Worm (Caenorhabditis elegans): ENCODE results near the gene rps-3.

The rps-3 gene

ce11 chrIII:6202440-6202839 lies 4.2 kb upstream of the rps-3 start:
- TF ChIP-seq unc-62 (GFP tag; optimal IDR thresholded peaks at IDR 0.05 in 1 of 2) = peak in 1 of 2 experiments; percentile 65
- TF ChIP-seq unc-62 (tag; optimal IDR thresholded peaks at IDR 0.05) = no peak
- TF ChIP-seq F49E8.2 (tag; optimal IDR thresholded peaks at IDR 0.05; ENCODE audit: borderline replicate concordance) = peak; percentile 24
- TF ChIP-seq fos-1 (tag; optimal IDR thresholded peaks at IDR 0.05) = no peak
- TF ChIP-seq lin-38 (GFP tag; IDR thresholded peaks at IDR 0.05) = peak; percentile 57
- peak in 1 of 2 experiments; percentile 7 for TF ChIP-seq daf-16 (GFP tag; optimal IDR thresholded peaks at IDR 0.05)
- peak; percentile 0 for TF ChIP-seq daf-16 (tag; optimal IDR thresholded peaks at IDR 0.05)
- peak; percentile 52 for TF ChIP-seq ama-1 (optimal IDR thresholded peaks at IDR 0.05)

- no peak for TF ChIP-seq ctbp-1 (GFP tag; IDR thresholded peaks at IDR 0.05)
- TF ChIP-seq dmd-8 (GFP tag; IDR thresholded peaks at IDR 0.05) = 0 out of 2 replicates have a peak, but pooled peaks have one; percentile 4
- TF ChIP-seq saeg-2 (GFP tag; IDR thresholded peaks at IDR 0.05) = 0 out of 2 replicates have a peak, but pooled peaks have one; percentile 18
Measured at ce11 chrIII:6207046-6207445, 443 bp downstream of the rps-3 start.

- peak; percentile 34; the same call in 1 of the 2 replicates for TF ChIP-seq lin-38 (GFP tag; IDR thresholded peaks at IDR 0.05)
- TF ChIP-seq lin-39 (tag; optimal IDR thresholded peaks at IDR 0.05) = no peak
- TF ChIP-seq Y75B8A.6 (GFP tag; IDR thresholded peaks at IDR 0.05) = 0 out of 2 replicates have a peak, but pooled peaks have one; percentile 25
- TF ChIP-seq vab-7 (GFP tag; IDR thresholded peaks at IDR 0.05) = peak; percentile 4; the same call in 1 of the 2 replicates
- peak; percentile 24 for TF ChIP-seq mes-2 (tag; optimal IDR thresholded peaks at IDR 0.05; ENCODE audit: poor library complexity, severe bottlenecking)
- 0 out of 2 replicates have a peak, but pooled peaks have one; percentile 39 for TF ChIP-seq ctbp-1 (GFP tag; IDR thresholded peaks at IDR 0.05)
- no peak for TF ChIP-seq ztf-7 (tag; optimal IDR thresholded peaks at IDR 0.05)
- TF ChIP-seq F49E8.2 (tag; optimal IDR thresholded peaks at IDR 0.05; ENCODE audit: borderline replicate concordance) = peak; percentile 43
- TF ChIP-seq nhr-77 (tag; optimal IDR thresholded peaks at IDR 0.05) = no peak
- peak; percentile 24 for TF ChIP-seq mxl-3 (GFP tag; optimal IDR thresholded peaks at IDR 0.05)
- 0 out of 2 replicates have a peak, but pooled peaks have one; percentile 13 for TF ChIP-seq nhr-41 (GFP tag; IDR thresholded peaks at IDR 0.05)
- TF ChIP-seq arid-1 (GFP tag; conservative IDR thresholded peaks at IDR 0.05) = 0 out of 2 replicates have a peak, but pooled peaks have one; percentile 16
- TF ChIP-seq ama-1 (optimal IDR thresholded peaks at IDR 0.05) = peak; percentile 78
- no peak for TF ChIP-seq dmd-8 (GFP tag; IDR thresholded peaks at IDR 0.05)
- TF ChIP-seq T26A8.4 (GFP tag; IDR thresholded peaks at IDR 0.05) = 0 out of 2 replicates have a peak, but pooled peaks have one; percentile 7
- peak; percentile 51; the same call in 1 of the 2 replicates for TF ChIP-seq Y48G9A.11 (GFP tag; IDR thresholded peaks at IDR 0.05)
- no peak for TF ChIP-seq hlh-11 (tag; optimal IDR thresholded peaks at IDR 0.05)
- 0 out of 2 replicates have a peak, but pooled peaks have one; percentile 7 for TF ChIP-seq F44E2.7 (GFP tag; IDR thresholded peaks at IDR 0.05)
- no peak for TF ChIP-seq hmg-1.1 (GFP tag; IDR thresholded peaks at IDR 0.05)
- no peak for TF ChIP-seq mdt-29 (GFP tag; IDR thresholded peaks at IDR 0.05)
- TF ChIP-seq egl-43 (GFP tag; IDR thresholded peaks at IDR 0.05) = 0 out of 2 replicates have a peak, but pooled peaks have one; percentile 42
- TF ChIP-seq nhr-28 (tag; optimal IDR thresholded peaks at IDR 0.05) = peak; percentile 20
Measured at ce11 chrIII:6207881-6208280, 1.3 kb downstream of the rps-3 start, which contains the start of gene C23G10.2. C23G10.2 (plus strand) TSS chrIII:6208064.

- TF ChIP-seq fkh-10 (GFP tag; optimal IDR thresholded peaks at IDR 0.05) = no peak
- TF ChIP-seq snpc-4 (tag; optimal IDR thresholded peaks at IDR 0.05) = no peak
- no peak for TF ChIP-seq mxl-2 (GFP tag; conservative IDR thresholded peaks at IDR 0.05)
- no peak for TF ChIP-seq Y5F2A.4 (GFP tag; optimal IDR thresholded peaks at IDR 0.05)
- no peak for TF ChIP-seq ceh-82 (tag; optimal IDR thresholded peaks at IDR 0.05)
- no peak for TF ChIP-seq unc-39 (tag; optimal IDR thresholded peaks at IDR 0.05)
- no peak for TF ChIP-seq R02D3.7 (tag; optimal IDR thresholded peaks at IDR 0.05)
- no peak for TF ChIP-seq nhr-42 (GFP tag; IDR thresholded peaks at IDR 0.05)
- TF ChIP-seq pha-4 (GFP tag; IDR thresholded peaks at IDR 0.05) = no peak
- no peak for TF ChIP-seq pha-4 (tag; optimal IDR thresholded peaks at IDR 0.05)
- TF ChIP-seq attf-4 (tag; optimal IDR thresholded peaks at IDR 0.05) = no peak
- TF ChIP-seq zip-2 (tag; optimal IDR thresholded peaks at IDR 0.05) = no peak
- TF ChIP-seq tra-1 (GFP tag; IDR thresholded peaks at IDR 0.05) = no peak
- TF ChIP-seq dmd-9 (GFP tag; IDR thresholded peaks at IDR 0.05) = no peak
- no peak for TF ChIP-seq daf-12 (tag; optimal IDR thresholded peaks at IDR 0.05)
- TF ChIP-seq snpc-1.2 (GFP tag; IDR thresholded peaks at IDR 0.05) = no peak
- no peak for TF ChIP-seq lin-29 (GFP tag; IDR thresholded peaks at IDR 0.05)
- no peak for TF ChIP-seq arid-1 (GFP tag; conservative IDR thresholded peaks at IDR 0.05)
- TF ChIP-seq F37D6.2 (tag; optimal IDR thresholded peaks at IDR 0.05) = no peak
- TF ChIP-seq lin-13 (GFP tag; optimal IDR thresholded peaks at IDR 0.05) = no peak
- no peak for TF ChIP-seq spr-1 (tag; optimal IDR thresholded peaks at IDR 0.05)
Measured at ce11 chrIII:6208984-6209383, 2.4 kb downstream of the rps-3 start, which contains the start of gene C23G10.1. C23G10.1 (plus strand) TSS chrIII:6209284.
